Fruit fly (Drosophila melanogaster) whole organism, embryonic: ENCODE data around the gene numb.

Experiments used
- CG10209 ChIP-seq: fragments of 200-800 bp; sonication (Bioruptor generic); optimal IDR thresholded peaks from 3 replicates; lab custom pipeline; 2017; ENCODE audit warnings: missing biosample characterization, mild to moderate bottlenecking, missing genetic modification characterization, missing genetic modification reagents
- CG12391 ChIP-seq: fragments of 200-800 bp; sonication (Bioruptor generic); optimal IDR thresholded peaks from 3 replicates; lab custom pipeline; 2018; ENCODE audit warnings: missing biosample characterization, mild to moderate bottlenecking, missing genetic modification characterization, moderate library complexity
- CG15514 ChIP-seq: fragments of 200-800 bp; sonication (Bioruptor generic); optimal IDR thresholded peaks from 3 replicates; lab custom pipeline; 2017; ENCODE audit warnings: missing biosample characterization, missing genetic modification characterization, mild to moderate bottlenecking, moderate library complexity, missing genetic modification reagents
- CG16863 ChIP-seq: fragments of 200-800 bp; sonication (Bioruptor generic); optimal IDR thresholded peaks from 3 replicates; lab custom pipeline; 2016; ENCODE audit warnings: missing biosample characterization, missing genetic modification characterization
- CG17912 ChIP-seq: fragments of 200-800 bp; sonication (Bioruptor generic); optimal IDR thresholded peaks from 2 replicates; lab custom pipeline; 2018; ENCODE audit warnings: missing biosample characterization, mild to moderate bottlenecking, missing genetic modification characterization
- CG18599 ChIP-seq: fragments of 200-800 bp; sonication (Bioruptor generic); optimal IDR thresholded peaks from 3 replicates; lab custom pipeline; 2017; ENCODE audit warnings: missing biosample characterization, missing genetic modification characterization, mild to moderate bottlenecking, moderate library complexity, missing genetic modification reagents
- CG2712 ChIP-seq: fragments of 200-800 bp; optimal IDR thresholded peaks from 3 replicates; lab custom pipeline; 2019; ENCODE audit warnings: missing biosample characterization, mild to moderate bottlenecking, missing genetic modification characterization, moderate library complexity
- CG3163 ChIP-seq: fragments of 200-800 bp; sonication (Bioruptor generic); optimal IDR thresholded peaks from 3 replicates; lab custom pipeline; 2016; ENCODE audit warnings: missing biosample characterization, missing genetic modification characterization
- CG32767 ChIP-seq: fragments of 200-800 bp; sonication (Bioruptor generic); IDR thresholded peaks from 2 replicates; pipeline ENCODE4 v1.3.6; 2022; ENCODE audit warnings: missing biosample characterization, missing genetic modification characterization
- CG33557 ChIP-seq: fragments of 200-800 bp; sonication (Bioruptor generic); optimal IDR thresholded peaks from 2 replicates; lab custom pipeline; 2019; ENCODE audit warnings: missing biosample characterization, mild to moderate bottlenecking, missing genetic modification characterization, moderate library complexity
- CG34224 ChIP-seq: fragments of 200-800 bp; sonication (Bioruptor generic); IDR thresholded peaks from 3 replicates; pipeline ENCODE4 v1.3.6; 2022; ENCODE audit warnings: missing biosample characterization, missing genetic modification characterization; ENCODE audit not compliant: partially characterized antibody
- CG7745 ChIP-seq: fragments of 200-800 bp; sonication (Bioruptor generic); optimal IDR thresholded peaks from 2 replicates; lab custom pipeline; 2018; ENCODE audit warnings: missing biosample characterization, mild to moderate bottlenecking, missing genetic modification characterization, moderate library complexity
- CG7963 ChIP-seq: fragments of 200-800 bp; sonication (Bioruptor generic); IDR thresholded peaks from 3 replicates; pipeline ENCODE4 v1.3.6; 2022; ENCODE audit warnings: missing biosample characterization, missing genetic modification characterization; ENCODE audit not compliant: partially characterized antibody
- CG7987 ChIP-seq: fragments of 200-800 bp; sonication (Bioruptor generic); optimal IDR thresholded peaks from 2 replicates; lab custom pipeline; 2018; ENCODE audit warnings: missing biosample characterization, mild to moderate bottlenecking, missing genetic modification characterization, moderate library complexity
- CG8765 ChIP-seq: fragments of 200-800 bp; sonication (Bioruptor generic); IDR thresholded peaks from 2 replicates; pipeline ENCODE4 v1.3.6; 2022; ENCODE audit warnings: missing biosample characterization, missing genetic modification characterization
- CG9797 ChIP-seq: fragments of 200-800 bp; sonication (Bioruptor generic); optimal IDR thresholded peaks from 3 replicates; lab custom pipeline; 2018; ENCODE audit warnings: missing biosample characterization, mild to moderate bottlenecking, missing genetic modification characterization
- CG9932 ChIP-seq: fragments of 200-800 bp; sonication (Bioruptor generic); IDR thresholded peaks from 2 replicates; pipeline ENCODE4 v1.3.6; 2022; ENCODE audit warnings: missing biosample characterization, missing genetic modification characterization
- CkIIα-i1 ChIP-seq: fragments of 200-800 bp; sonication (Bioruptor generic); IDR thresholded peaks from 2 replicates; pipeline ENCODE4 v1.3.6; 2022; ENCODE audit warnings: missing biosample characterization, missing genetic modification characterization
- Doc2 ChIP-seq: fragments of 200-800 bp; sonication (Bioruptor generic); IDR thresholded peaks from 2 replicates; pipeline ENCODE4 v1.3.6; 2022; ENCODE audit warnings: missing biosample characterization, missing genetic modification characterization
- Fer2 ChIP-seq: fragments of 200-800 bp; sonication (Bioruptor generic); optimal IDR thresholded peaks from 2 replicates; lab custom pipeline; 2018; ENCODE audit warnings: missing biosample characterization, mild to moderate bottlenecking, missing genetic modification characterization, moderate library complexity
- HmgZ ChIP-seq: fragments of 200-800 bp; sonication (Bioruptor generic); optimal IDR thresholded peaks from 2 replicates; lab custom pipeline; 2018; ENCODE audit warnings: missing biosample characterization, mild to moderate bottlenecking, missing genetic modification characterization
- Hsf ChIP-seq: fragments of 200-800 bp; sonication (Bioruptor generic); optimal IDR thresholded peaks from 3 replicates; lab custom pipeline; 2016; ENCODE audit warnings: missing biosample characterization, missing genetic modification characterization
- Lim3 ChIP-seq: fragments of 200-800 bp; sonication (Bioruptor generic); IDR thresholded peaks from 2 replicates; pipeline ENCODE4 v1.3.6; 2022; ENCODE audit warnings: missing biosample characterization, missing genetic modification characterization
- Side ChIP-seq: fragments of 200-800 bp; sonication (Bioruptor generic); optimal IDR thresholded peaks from 2 replicates; lab custom pipeline; 2016; ENCODE audit warnings: missing biosample characterization, missing genetic modification characterization
- Sin3A ChIP-seq: fragments of >200 bp; optimal IDR thresholded peaks from 2 replicates; lab custom pipeline; 2018
- Sox100B ChIP-seq: fragments of 200-800 bp; sonication (Bioruptor generic); optimal IDR thresholded peaks from 3 replicates; lab custom pipeline; 2018; ENCODE audit warnings: missing biosample characterization, mild to moderate bottlenecking, missing genetic modification characterization
- Tbp ChIP-seq: fragments of >200 bp; optimal IDR thresholded peaks from 2 replicates; lab custom pipeline; 2018; ENCODE audit warnings: missing biosample characterization, missing genetic modification characterization
- cad ChIP-seq: fragments of >200 bp; optimal IDR thresholded peaks from 2 replicates; lab custom pipeline; 2017; ENCODE audit warnings: missing biosample characterization, missing genetic modification characterization
- chm ChIP-seq: fragments of 200-800 bp; sonication (Bioruptor generic); IDR thresholded peaks from 2 replicates; pipeline ENCODE4 v1.3.6; 2022; ENCODE audit warnings: missing biosample characterization, missing genetic modification characterization
- dmrt11E ChIP-seq: fragments of 200-800 bp; sonication (Bioruptor generic); optimal IDR thresholded peaks from 3 replicates; lab custom pipeline; 2018; ENCODE audit warnings: missing biosample characterization, mild to moderate bottlenecking, missing genetic modification characterization, moderate library complexity
- emc ChIP-seq: fragments of 200-800 bp; sonication (Bioruptor generic); optimal IDR thresholded peaks from 2 replicates; lab custom pipeline; 2016; ENCODE audit warnings: missing biosample characterization, missing genetic modification characterization
- gcm ChIP-seq: fragments of 200-800 bp; sonication (Bioruptor generic); optimal IDR thresholded peaks from 2 replicates; lab custom pipeline; 2019; ENCODE audit warnings: missing biosample characterization, mild to moderate bottlenecking, missing genetic modification characterization, moderate library complexity
- gem ChIP-seq: fragments of 200-800 bp; sonication (Bioruptor generic); optimal IDR thresholded peaks from 2 replicates; lab custom pipeline; 2019; ENCODE audit warnings: missing biosample characterization, mild to moderate bottlenecking, missing genetic modification characterization, moderate library complexity
- gfzf ChIP-seq: fragments of 200-800 bp; sonication (Bioruptor generic); optimal IDR thresholded peaks from 2 replicates; lab custom pipeline; 2016; ENCODE audit warnings: missing biosample characterization, mild to moderate bottlenecking, missing genetic modification characterization, moderate library complexity
- grau ChIP-seq: fragments of 200-800 bp; optimal IDR thresholded peaks from 3 replicates; lab custom pipeline; 2019; ENCODE audit warnings: missing biosample characterization, mild to moderate bottlenecking, missing genetic modification characterization, moderate library complexity
- gt ChIP-seq: fragments of 200-800 bp; sonication (Bioruptor generic); IDR thresholded peaks from 2 replicates; pipeline ENCODE4 v1.3.6; 2022; ENCODE audit warnings: missing biosample characterization, missing genetic modification characterization
- lbe ChIP-seq: fragments of 200-800 bp; sonication (Bioruptor generic); optimal IDR thresholded peaks from 2 replicates; lab custom pipeline; 2016; ENCODE audit warnings: missing biosample characterization, mild to moderate bottlenecking, missing genetic modification characterization
- nmo ChIP-seq: fragments of 200-800 bp; sonication (Bioruptor generic); optimal IDR thresholded peaks from 2 replicates; lab custom pipeline; 2018; ENCODE audit warnings: missing biosample characterization, mild to moderate bottlenecking, missing genetic modification characterization, moderate library complexity
- otp ChIP-seq: fragments of 200-800 bp; sonication (Bioruptor generic); IDR thresholded peaks from 3 replicates; pipeline ENCODE4, ENCODE4 v1.3.6; 2022; ENCODE audit warnings: missing biosample characterization, missing genetic modification characterization
- pfk ChIP-seq: fragments of 200-800 bp; sonication (Bioruptor generic); optimal IDR thresholded peaks from 2 replicates; lab custom pipeline; 2018; ENCODE audit warnings: missing biosample characterization, mild to moderate bottlenecking, missing genetic modification characterization, moderate library complexity
- phol ChIP-seq: fragments of 200-800 bp; sonication (Bioruptor generic); optimal IDR thresholded peaks from 3 replicates; lab custom pipeline; 2018; ENCODE audit warnings: missing biosample characterization, mild to moderate bottlenecking, missing genetic modification characterization, moderate library complexity
- sc ChIP-seq, 3 experiments: fragments of >200 bp in 2 of 3; fragments of 200-800 bp in 1 of 3; sonication (Bioruptor generic) in 1 of 3; optimal IDR thresholded peaks; 2 replicates in 2 of 3; 3 replicates in 1 of 3; lab custom pipeline; 2017; ENCODE audit warnings: mild to moderate bottlenecking in 1 of 3, missing biosample characterization in 1 of 3, missing genetic modification characterization in 1 of 3, missing genetic modification reagents in 1 of 3
- scrt ChIP-seq: fragments of 200-800 bp; sonication (Bioruptor generic); optimal IDR thresholded peaks from 2 replicates; lab custom pipeline; 2018; ENCODE audit warnings: missing biosample characterization, mild to moderate bottlenecking, missing genetic modification characterization, moderate library complexity
- sisA ChIP-seq: fragments of 200-800 bp; sonication (Bioruptor generic); IDR thresholded peaks from 2 replicates; pipeline ENCODE4 v1.3.6; 2022; ENCODE audit warnings: missing biosample characterization, missing genetic modification characterization
- slp2 ChIP-seq: fragments of 200-800 bp; sonication (Bioruptor generic); optimal IDR thresholded peaks from 2 replicates; lab custom pipeline; 2016; ENCODE audit warnings: missing biosample characterization, missing genetic modification characterization
- toy ChIP-seq: fragments of 200-800 bp; sonication (Bioruptor generic); IDR thresholded peaks from 2 replicates; pipeline ENCODE4 v1.3.6; 2022; ENCODE audit warnings: missing biosample characterization, missing genetic modification characterization
- unc-4 ChIP-seq: fragments of 200-800 bp; sonication (Bioruptor generic); IDR thresholded peaks from 2 replicates; pipeline ENCODE4 v1.3.6; 2022; ENCODE audit warnings: missing biosample characterization, missing genetic modification characterization; ENCODE audit not compliant: partially characterized antibody
- unpg ChIP-seq: fragments of 200-800 bp; sonication (Bioruptor generic); optimal IDR thresholded peaks from 3 replicates; lab custom pipeline; 2018; ENCODE audit warnings: missing biosample characterization, mild to moderate bottlenecking, missing genetic modification characterization, moderate library complexity

Gene numb

dm6 chr2L:9448322-9449256 is 11.3 kb downstream of the numb start (continued):
- TF ChIP-seq sisA (GFP tag; lab: Robert Waterston, UW) = no peak
- TF ChIP-seq Hsf (GFP tag; lab: Kevin White, UChicago) = no peak
- TF ChIP-seq slp2 (GFP tag; lab: Kevin White, UChicago) = no peak
- no peak for TF ChIP-seq chm
- TF ChIP-seq HmgZ (tag; lab: Kevin White, UChicago) = no peak
- peak; percentile 10 for TF ChIP-seq Sox100B (GFP tag; lab: Kevin White, UChicago)
- no peak for TF ChIP-seq CG15514 (GFP tag; lab: Kevin White, UChicago)
- TF ChIP-seq Lim3 = no peak
- peak; percentile 22 for TF ChIP-seq nmo (GFP tag; lab: Kevin White, UChicago)
- no peak for TF ChIP-seq Sin3A (lab: Kevin White, UChicago)
- TF ChIP-seq scrt (GFP tag; lab: Kevin White, UChicago) = no peak
- no peak for TF ChIP-seq pfk (GFP tag; lab: Kevin White, UChicago)
- no peak for TF ChIP-seq dmrt11E (tag; lab: Kevin White, UChicago)
- no peak for TF ChIP-seq Tbp (GFP tag; lab: Kevin White, UChicago)
- TF ChIP-seq CkIIα-i1 (GFP tag; lab: Robert Waterston, UW) = no peak
- no peak for TF ChIP-seq gfzf (GFP tag; lab: Kevin White, UChicago)
- no peak for TF ChIP-seq unpg
- no peak for TF ChIP-seq Fer2 (tag; lab: Kevin White, UChicago)
- TF ChIP-seq gem (tag; lab: Kevin White, UChicago) = peak; percentile 12
- TF ChIP-seq CG8765 (GFP tag; lab: Robert Waterston, UW) = no peak
- TF ChIP-seq grau (tag; lab: Kevin White, UChicago) = no peak
- no peak for TF ChIP-seq otp
- no peak for TF ChIP-seq CG2712 (tag; lab: Kevin White, UChicago)
- TF ChIP-seq toy (GFP tag; lab: Robert Waterston, UW) = no peak
- TF ChIP-seq CG17912 (GFP tag; lab: Kevin White, UChicago) = no peak
- no peak for TF ChIP-seq lbe
- peak; percentile 14 for TF ChIP-seq CG16863 (GFP tag; lab: Kevin White, UChicago)
- no peak for TF ChIP-seq CG18599 (GFP tag; lab: Kevin White, UChicago)
- TF ChIP-seq CG3163 (GFP tag; lab: Kevin White, UChicago) = peak; percentile 98
- TF ChIP-seq CG12391 (tag; lab: Kevin White, UChicago) = no peak
- no peak for TF ChIP-seq emc (GFP tag; lab: Kevin White, UChicago)
- TF ChIP-seq CG34224 (GFP tag; lab: Robert Waterston, UW) = no peak
- TF ChIP-seq CG9932 (GFP tag; lab: Robert Waterston, UW) = no peak; the same call in 1 of the 2 replicates
- no peak for TF ChIP-seq unc-4 (GFP tag; lab: Robert Waterston, UW)
- TF ChIP-seq Doc2 = no peak
- no peak for TF ChIP-seq sc (optimal IDR thresholded peaks at IDR 0.05; lab: Kevin White, UChicago)
- no peak for TF ChIP-seq sc (GFP tag; optimal IDR thresholded peaks at IDR 0.05; lab: Kevin White, UChicago)
- TF ChIP-seq CG7745 = no peak
- TF ChIP-seq gcm = no peak
- no peak for TF ChIP-seq gt (GFP tag; lab: Robert Waterston, UW)
- TF ChIP-seq CG7963 (GFP tag; lab: Robert Waterston, UW) = no peak
- no peak for TF ChIP-seq CG32767 (GFP tag; lab: Robert Waterston, UW)
- TF ChIP-seq cad (GFP tag; lab: Kevin White, UChicago) = peak; percentile 5
- no peak for TF ChIP-seq CG7987 (GFP tag; lab: Kevin White, UChicago)
- TF ChIP-seq Side (GFP tag; lab: Kevin White, UChicago) = peak; percentile 21
- TF ChIP-seq CG33557 (GFP tag; lab: Kevin White, UChicago) = no peak
- TF ChIP-seq CG9797 = no peak
- no peak for TF ChIP-seq phol (tag; lab: Kevin White, UChicago)
- TF ChIP-seq CG10209 (GFP tag; lab: Kevin White, UChicago) = no peak
